Fruit fly (Drosophila melanogaster): ENCODE measurements around the gene CG46511.
"Not testable (repeated sequence)": the region's sequence is repeated elsewhere in the genome, so short reads cannot be mapped to it uniquely, and the experiment has no call there.

Gene CG46511

dm6 chrX:22182193-22182592 lies at the start of gene CG46511:
CG46511 (plus strand) TSS chrX:22182493.
- TF ChIP-seq noc (tag; optimal IDR thresholded peaks at IDR 0.05) = not testable (repeated sequence)

- not testable (repeated sequence) for TF ChIP-seq noc (tag; optimal IDR thresholded peaks at IDR 0.05)
Observed at dm6 chrX:22142758-22143157, 39.5 kb upstream of the CG46511 start, which contains the start of gene CG40813. CG40813 (plus strand) TSS chrX:22143058.

dm6 chrX:22147489-22147888 lies 34.8 kb upstream of the CG46511 start, which contains the start of gene CG46504:
CG46504 (plus strand) TSS chrX:22147789.
- not testable (repeated sequence) for TF ChIP-seq noc (tag; optimal IDR thresholded peaks at IDR 0.05)

- not testable (repeated sequence) for TF ChIP-seq noc (tag; optimal IDR thresholded peaks at IDR 0.05)
Observed at dm6 chrX:22152542-22152941, 29.8 kb upstream of the CG46511 start, which contains the start of gene CG46505. CG46505 (plus strand) TSS chrX:22152842.

DNA sequence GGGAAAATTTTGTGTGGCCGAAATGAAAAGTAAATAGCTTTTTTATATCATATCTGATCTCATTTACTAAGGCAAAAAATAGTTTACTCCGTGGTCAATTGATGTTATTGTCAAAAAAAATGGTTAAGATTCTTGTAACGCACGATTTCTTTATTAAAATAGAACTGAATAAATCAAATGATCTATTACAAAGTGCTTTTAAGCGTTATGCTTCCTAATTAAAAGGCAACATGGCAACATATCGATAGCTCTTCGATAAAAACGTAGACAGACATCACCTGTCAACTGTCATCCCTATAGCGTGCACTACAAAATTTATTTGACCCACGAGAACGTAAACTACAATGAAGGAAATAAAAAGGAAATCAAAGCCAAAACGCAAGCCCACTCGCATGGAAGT lies 24.7 kb upstream of the CG46511 start, which contains the start of gene CG46506:
Gene CG46506 (plus strand): TSS at position 301 of the 400 bp plus-strand sequence.
- TF ChIP-seq noc (tag; optimal IDR thresholded peaks at IDR 0.05) = not testable (repeated sequence)

dm6 chrX:22162623-22163022 lies 19.7 kb upstream of the CG46511 start, which contains the start of gene CG46507:
CG46507 (plus strand) TSS chrX:22162923.
- not testable (repeated sequence) for TF ChIP-seq noc (tag; optimal IDR thresholded peaks at IDR 0.05)

DNA sequence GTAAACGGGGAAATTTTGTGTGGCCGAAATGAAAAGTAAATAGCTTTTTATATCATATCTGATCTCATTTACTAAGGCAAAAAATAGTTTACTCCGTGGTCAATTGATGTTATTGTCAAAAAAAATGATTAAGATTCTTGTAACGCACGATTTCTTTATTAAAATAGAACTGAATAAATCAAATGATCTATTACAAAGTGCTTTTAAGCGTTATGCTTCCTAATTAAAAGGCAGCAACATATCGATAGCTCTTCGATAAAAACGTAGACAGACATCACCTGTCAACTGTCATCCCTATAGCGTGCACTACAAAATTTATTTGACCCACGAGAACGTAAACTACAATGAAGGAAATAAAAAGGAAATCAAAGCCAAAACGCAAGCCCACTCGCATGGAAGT lies 14.9 kb upstream of the CG46511 start, which contains the start of gene CG46508:
Gene CG46508 (plus strand): TSS at position 301 of the 400 bp plus-strand sequence.
- not testable (repeated sequence) for TF ChIP-seq noc (tag; optimal IDR thresholded peaks at IDR 0.05)

DNA sequence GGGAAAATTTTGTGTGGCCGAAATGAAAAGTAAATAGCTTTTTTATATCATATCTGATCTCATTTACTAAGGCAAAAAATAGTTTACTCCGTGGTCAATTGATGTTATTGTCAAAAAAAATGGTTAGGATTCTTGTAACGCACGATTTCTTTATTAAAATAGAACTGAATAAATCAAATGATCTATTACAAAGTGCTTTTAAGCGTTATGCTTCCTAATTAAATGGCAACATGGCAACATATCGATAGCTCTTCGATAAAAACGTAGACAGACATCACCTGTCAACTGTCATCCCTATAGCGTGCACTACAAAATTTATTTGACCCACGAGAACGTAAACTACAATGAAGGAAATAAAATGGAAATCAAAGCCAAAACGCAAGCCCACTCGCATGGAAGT lies 10.0 kb upstream of the CG46511 start, which contains the start of gene CG46509:
Gene CG46509 (plus strand): TSS at position 301 of the 400 bp plus-strand sequence.
- TF ChIP-seq noc (tag; optimal IDR thresholded peaks at IDR 0.05) = not testable (repeated sequence)

dm6 chrX:22177205-22177604 lies 5.1 kb upstream of the CG46511 start, which contains the start of gene CG46510:
CG46510 (plus strand) TSS chrX:22177505.
- not testable (repeated sequence) for TF ChIP-seq noc (tag; optimal IDR thresholded peaks at IDR 0.05)

DNA sequence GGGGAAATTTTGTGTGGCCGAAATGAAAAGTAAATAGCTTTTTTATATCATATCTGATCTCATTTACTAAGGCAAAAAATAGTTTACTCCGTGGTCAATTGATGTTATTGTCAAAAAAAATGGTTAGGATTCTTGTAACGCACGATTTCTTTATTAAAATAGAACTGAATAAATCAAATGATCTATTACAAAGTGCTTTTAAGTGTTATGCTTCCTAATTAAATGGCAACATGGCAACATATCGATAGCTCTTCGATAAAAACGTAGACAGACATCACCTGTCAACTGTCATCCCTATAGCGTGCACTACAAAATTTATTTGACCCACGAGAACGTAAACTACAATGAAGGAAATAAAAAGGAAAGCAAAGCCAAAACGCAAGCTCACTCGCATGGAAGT lies 4.8 kb downstream of the CG46511 start, which contains the start of gene CG46512:
Gene CG46512 (plus strand): TSS at position 301 of the 400 bp plus-strand sequence.
- TF ChIP-seq noc (tag; optimal IDR thresholded peaks at IDR 0.05) = not testable (repeated sequence)

dm6 chrX:22191973-22192372 lies 9.7 kb downstream of the CG46511 start, which contains the start of gene CG46513:
CG46513 (plus strand) TSS chrX:22192273.
- TF ChIP-seq noc (tag; optimal IDR thresholded peaks at IDR 0.05) = not testable (repeated sequence)

- not testable (repeated sequence) for TF ChIP-seq noc (tag; optimal IDR thresholded peaks at IDR 0.05)
Observed at dm6 chrX:22196874-22197273, 14.6 kb downstream of the CG46511 start, which contains the start of gene CG46514. CG46514 (plus strand) TSS chrX:22197174.

DNA sequence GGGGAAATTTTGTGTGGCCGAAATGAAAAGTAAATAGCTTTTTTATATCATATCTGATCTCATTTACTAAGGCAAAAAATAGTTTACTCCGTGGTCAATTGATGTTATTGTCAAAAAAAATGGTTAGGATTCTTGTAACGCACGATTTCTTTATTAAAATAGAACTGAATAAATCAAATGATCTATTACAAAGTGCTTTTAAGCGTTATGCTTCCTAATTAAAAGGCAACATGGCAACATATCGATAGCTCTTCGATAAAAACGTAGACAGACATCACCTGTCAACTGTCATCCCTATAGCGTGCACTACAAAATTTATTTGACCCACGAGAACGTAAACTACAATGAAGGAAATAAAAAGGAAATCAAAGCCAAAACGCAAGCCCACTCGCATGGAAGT lies 19.6 kb downstream of the CG46511 start, which contains the start of gene CG46515:
Gene CG46515 (plus strand): TSS at position 301 of the 400 bp plus-strand sequence.
- not testable (repeated sequence) for TF ChIP-seq noc (tag; optimal IDR thresholded peaks at IDR 0.05)

DNA sequence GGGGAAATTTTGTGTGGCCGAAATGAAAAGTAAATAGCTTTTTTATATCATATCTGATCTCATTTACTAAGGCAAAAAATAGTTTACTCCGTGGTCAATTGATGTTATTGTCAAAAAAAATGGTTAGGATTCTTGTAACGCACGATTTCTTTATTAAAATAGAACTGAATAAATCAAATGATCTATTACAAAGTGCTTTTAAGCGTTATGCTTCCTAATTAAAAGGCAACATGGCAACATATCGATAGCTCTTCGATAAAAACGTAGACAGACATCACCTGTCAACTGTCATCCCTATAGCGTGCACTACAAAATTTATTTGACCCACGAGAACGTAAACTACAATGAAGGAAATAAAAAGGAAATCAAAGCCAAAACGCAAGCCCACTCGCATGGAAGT lies 29.7 kb downstream of the CG46511 start, which contains the start of gene CG46516:
Gene CG46516 (plus strand): TSS at position 301 of the 400 bp plus-strand sequence.
- TF ChIP-seq noc (tag; optimal IDR thresholded peaks at IDR 0.05) = not testable (repeated sequence)

dm6 chrX:22217079-22217478 lies 34.8 kb downstream of the CG46511 start, which contains the start of gene CG46517:
CG46517 (plus strand) TSS chrX:22217379.
- not testable (repeated sequence) for TF ChIP-seq noc (tag; optimal IDR thresholded peaks at IDR 0.05)

DNA sequence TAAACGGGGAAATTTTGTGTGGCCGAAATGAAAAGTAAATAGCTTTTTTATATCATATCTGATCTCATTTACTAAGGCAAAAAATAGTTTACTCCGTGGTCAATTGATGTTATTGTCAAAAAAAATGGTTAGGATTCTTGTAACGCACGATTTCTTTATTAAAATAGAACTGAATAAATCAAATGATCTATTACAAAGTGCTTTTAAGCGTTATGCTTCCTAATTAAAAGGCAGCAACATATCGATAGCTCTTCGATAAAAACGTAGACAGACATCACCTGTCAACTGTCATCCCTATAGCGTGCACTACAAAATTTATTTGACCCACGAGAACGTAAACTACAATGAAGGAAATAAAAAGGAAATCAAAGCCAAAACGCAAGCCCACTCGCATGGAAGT lies 44.0 kb downstream of the CG46511 start, which contains the start of gene CG46518:
Gene CG46518 (plus strand): TSS at position 301 of the 400 bp plus-strand sequence.
- TF ChIP-seq noc (tag; optimal IDR thresholded peaks at IDR 0.05) = not testable (repeated sequence)

DNA sequence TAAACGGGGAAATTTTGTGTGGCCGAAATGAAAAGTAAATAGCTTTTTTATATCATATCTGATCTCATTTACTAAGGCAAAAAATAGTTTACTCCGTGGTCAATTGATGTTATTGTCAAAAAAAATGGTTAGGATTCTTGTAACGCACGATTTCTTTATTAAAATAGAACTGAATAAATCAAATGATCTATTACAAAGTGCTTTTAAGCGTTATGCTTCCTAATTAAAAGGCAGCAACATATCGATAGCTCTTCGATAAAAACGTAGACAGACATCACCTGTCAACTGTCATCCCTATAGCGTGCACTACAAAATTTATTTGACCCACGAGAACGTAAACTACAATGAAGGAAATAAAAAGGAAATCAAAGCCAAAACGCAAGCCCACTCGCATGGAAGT lies 49.0 kb downstream of the CG46511 start, which contains the start of gene CG46519:
Gene CG46519 (plus strand): TSS at position 301 of the 400 bp plus-strand sequence.
- not testable (repeated sequence) for TF ChIP-seq noc (tag; optimal IDR thresholded peaks at IDR 0.05)
